Fruit fly (Drosophila melanogaster) whole organism, embryonic: ENCODE results near the gene HP1e.

Experiments used
- CG1024 ChIP-seq: fragments of 200-800 bp; sonication (Bioruptor generic); IDR thresholded peaks from 2 replicates; pipeline ENCODE4 v1.3.6; 2022; ENCODE audit warnings: missing biosample characterization, missing genetic modification characterization
- CG10543 ChIP-seq: fragments of 200-800 bp; sonication (Bioruptor generic); optimal IDR thresholded peaks from 3 replicates; lab custom pipeline; 2017; ENCODE audit warnings: missing biosample characterization, mild to moderate bottlenecking, missing genetic modification characterization, moderate library complexity
- CG11093 ChIP-seq: fragments of 200-800 bp; sonication (Bioruptor generic); IDR thresholded peaks from 3 replicates; pipeline ENCODE4 v1.3.6; 2022; ENCODE audit warnings: missing biosample characterization, missing genetic modification characterization
- CG12219 ChIP-seq: fragments of 200-800 bp; sonication (Bioruptor generic); optimal IDR thresholded peaks from 3 replicates; lab custom pipeline; 2018; ENCODE audit warnings: missing biosample characterization, mild to moderate bottlenecking, missing genetic modification characterization
- CG13123 ChIP-seq: fragments of 200-800 bp; sonication (Bioruptor generic); optimal IDR thresholded peaks from 2 replicates; lab custom pipeline; 2016; ENCODE audit warnings: missing biosample characterization, missing genetic modification characterization
- CG14050 ChIP-seq: fragments of 200-800 bp; sonication (Bioruptor generic); IDR thresholded peaks from 3 replicates; pipeline ENCODE4 v1.3.6; 2022; ENCODE audit warnings: missing biosample characterization, missing genetic modification characterization
- CG15011 ChIP-seq: fragments of 200-800 bp; sonication (Bioruptor generic); optimal IDR thresholded peaks from 3 replicates; lab custom pipeline; 2018; ENCODE audit warnings: missing biosample characterization, mild to moderate bottlenecking, missing genetic modification characterization
- CG15479 ChIP-seq: fragments of 200-800 bp; sonication (Bioruptor generic); optimal IDR thresholded peaks from 3 replicates; lab custom pipeline; 2019; ENCODE audit warnings: missing biosample characterization, mild to moderate bottlenecking, missing genetic modification characterization, moderate library complexity
- CG17829 ChIP-seq: fragments of 200-800 bp; optimal IDR thresholded peaks from 2 replicates; lab custom pipeline; 2019; ENCODE audit warnings: missing biosample characterization, mild to moderate bottlenecking, missing genetic modification characterization, moderate library complexity
- CG2116 ChIP-seq: fragments of 200-800 bp; sonication (Bioruptor generic); optimal IDR thresholded peaks from 3 replicates; lab custom pipeline; 2018; ENCODE audit warnings: missing biosample characterization, mild to moderate bottlenecking, missing genetic modification characterization
- CG30431 ChIP-seq: fragments of 200-800 bp; sonication (Bioruptor generic); optimal IDR thresholded peaks from 2 replicates; lab custom pipeline; 2017; ENCODE audit warnings: missing biosample characterization, missing genetic modification characterization
- CG32767 ChIP-seq: fragments of 200-800 bp; sonication (Bioruptor generic); IDR thresholded peaks from 2 replicates; pipeline ENCODE4 v1.3.6; 2022; ENCODE audit warnings: missing biosample characterization, missing genetic modification characterization
- CG34224 ChIP-seq: fragments of 200-800 bp; sonication (Bioruptor generic); IDR thresholded peaks from 3 replicates; pipeline ENCODE4 v1.3.6; 2022; ENCODE audit warnings: missing biosample characterization, missing genetic modification characterization; ENCODE audit not compliant: partially characterized antibody
- CG4328 ChIP-seq: fragments of 200-800 bp; sonication (Bioruptor generic); optimal IDR thresholded peaks from 3 replicates; lab custom pipeline; 2017; ENCODE audit warnings: missing biosample characterization, missing genetic modification reagents, missing genetic modification characterization
- CG5245 ChIP-seq: fragments of 200-800 bp; sonication (Bioruptor generic); optimal IDR thresholded peaks from 3 replicates; lab custom pipeline; 2016; ENCODE audit warnings: missing biosample characterization, missing genetic modification characterization
- CG6689 ChIP-seq: fragments of 200-800 bp; sonication (Bioruptor generic); IDR thresholded peaks from 2 replicates; pipeline ENCODE4 v1.3.6; 2022; ENCODE audit warnings: missing biosample characterization, missing genetic modification characterization
- CG8478 ChIP-seq: fragments of >200 bp; optimal IDR thresholded peaks from 2 replicates; lab custom pipeline; 2018
- CG9215 ChIP-seq: fragments of 200-800 bp; sonication (Bioruptor generic); IDR thresholded peaks from 2 replicates; pipeline ENCODE4 v1.3.6; 2022; ENCODE audit warnings: missing biosample characterization, missing genetic modification characterization
- CG9437 ChIP-seq: fragments of 200-800 bp; sonication (Bioruptor generic); optimal IDR thresholded peaks from 2 replicates; lab custom pipeline; 2018; ENCODE audit warnings: missing biosample characterization, mild to moderate bottlenecking, missing genetic modification characterization
- CG9817 ChIP-seq: fragments of 200-800 bp; sonication (Bioruptor generic); optimal IDR thresholded peaks from 2 replicates; lab custom pipeline; 2018; ENCODE audit warnings: missing biosample characterization, mild to moderate bottlenecking, missing genetic modification characterization, moderate library complexity
- CG9932 ChIP-seq: fragments of 200-800 bp; sonication (Bioruptor generic); IDR thresholded peaks from 2 replicates; pipeline ENCODE4 v1.3.6; 2022; ENCODE audit warnings: missing biosample characterization, missing genetic modification characterization
- CoRest ChIP-seq: fragments of 200-800 bp; sonication (Bioruptor generic); optimal IDR thresholded peaks from 3 replicates; lab custom pipeline; 2018; ENCODE audit warnings: missing biosample characterization, mild to moderate bottlenecking, missing genetic modification characterization, moderate library complexity
- D19B ChIP-seq: fragments of 200-800 bp; sonication (Bioruptor generic); optimal IDR thresholded peaks from 2 replicates; lab custom pipeline; 2017; ENCODE audit warnings: missing biosample characterization, mild to moderate bottlenecking, missing genetic modification characterization
- Dref ChIP-seq: fragments of 200-800 bp; sonication (Bioruptor generic); IDR thresholded peaks from 2 replicates; pipeline ENCODE4 v1.3.6; 2022; ENCODE audit warnings: missing biosample characterization, missing genetic modification characterization
- GATAe ChIP-seq: fragments of 200-800 bp; sonication (Bioruptor generic); conservative IDR thresholded peaks from 2 replicates; pipeline ENCODE4 v1.3.6; 2022; ENCODE audit warnings: missing biosample characterization, missing genetic modification characterization
- Hand ChIP-seq: fragments of 200-800 bp; sonication (Bioruptor generic); optimal IDR thresholded peaks from 2 replicates; lab custom pipeline; 2017; ENCODE audit warnings: mild to moderate bottlenecking, missing biosample characterization, missing genetic modification reagents, missing genetic modification characterization
- Lpt ChIP-seq: fragments of >200 bp; optimal IDR thresholded peaks from 2 replicates; lab custom pipeline; 2018; ENCODE audit warnings: missing biosample characterization, missing genetic modification characterization
- Nf-YB ChIP-seq: fragments of 200-800 bp; sonication (Bioruptor generic); optimal IDR thresholded peaks from 3 replicates; lab custom pipeline; 2019; ENCODE audit warnings: missing biosample characterization, mild to moderate bottlenecking, missing genetic modification characterization, moderate library complexity
- Stat92E ChIP-seq, 3 experiments: fragments of >200 bp in 2 of 3; fragments of 200-800 bp in 1 of 3; sonication (Bioruptor generic) in 1 of 3; optimal IDR thresholded peaks; 2 replicates each; lab custom pipeline; 2017 to 2019; ENCODE audit warnings: missing biosample characterization in 3 of 3, missing genetic modification characterization in 3 of 3, mild to moderate bottlenecking in 1 of 3, moderate library complexity in 1 of 3
- amos ChIP-seq: fragments of 200-800 bp; sonication (Bioruptor generic); IDR thresholded peaks from 2 replicates; pipeline ENCODE4 v1.3.6; 2022; ENCODE audit warnings: missing biosample characterization, missing genetic modification characterization; ENCODE audit not compliant: partially characterized antibody
- bowl ChIP-seq: fragments of 200-800 bp; sonication (Bioruptor generic); IDR thresholded peaks from 2 replicates; pipeline ENCODE4 v1.3.6; 2022; ENCODE audit warnings: missing biosample characterization, missing genetic modification characterization
- bsh ChIP-seq, 2 experiments: fragments of 200-800 bp; sonication (Bioruptor generic); optimal IDR thresholded peaks; 2 replicates each; lab custom pipeline; 2017 to 2018; ENCODE audit warnings: mild to moderate bottlenecking in 2 of 2, missing biosample characterization in 2 of 2, missing genetic modification characterization in 2 of 2, moderate library complexity in 1 of 2
- dmrt11E ChIP-seq: fragments of 200-800 bp; sonication (Bioruptor generic); optimal IDR thresholded peaks from 3 replicates; lab custom pipeline; 2018; ENCODE audit warnings: missing biosample characterization, mild to moderate bottlenecking, missing genetic modification characterization, moderate library complexity
- gfzf ChIP-seq: fragments of 200-800 bp; sonication (Bioruptor generic); optimal IDR thresholded peaks from 2 replicates; lab custom pipeline; 2016; ENCODE audit warnings: missing biosample characterization, mild to moderate bottlenecking, missing genetic modification characterization, moderate library complexity
- gro ChIP-seq: fragments of 200-800 bp; sonication (Bioruptor generic); optimal IDR thresholded peaks from 2 replicates; lab custom pipeline; 2016; ENCODE audit warnings: missing biosample characterization, missing genetic modification characterization
- hth ChIP-seq: fragments of >200 bp; optimal IDR thresholded peaks from 2 replicates; lab custom pipeline; 2017; ENCODE audit warnings: inconsistent platforms
- jigr1 ChIP-seq: fragments of 200-800 bp; sonication (Bioruptor generic); IDR thresholded peaks from 3 replicates; pipeline ENCODE4 v1.3.6; 2022; ENCODE audit warnings: missing biosample characterization, missing genetic modification characterization
- klu ChIP-seq: fragments of 200-800 bp; sonication (Bioruptor generic); IDR thresholded peaks from 2 replicates; pipeline ENCODE4 v1.3.6; 2022; ENCODE audit warnings: missing biosample characterization, missing genetic modification characterization
- lilli ChIP-seq: fragments of 200-800 bp; sonication (Bioruptor generic); optimal IDR thresholded peaks from 3 replicates; lab custom pipeline; 2016; ENCODE audit warnings: missing biosample characterization, missing genetic modification characterization
- mld ChIP-seq: fragments of 200-800 bp; sonication (Bioruptor generic); IDR thresholded peaks from 3 replicates; pipeline ENCODE4 v1.3.6; 2022; ENCODE audit warnings: missing biosample characterization, missing genetic modification characterization; ENCODE audit not compliant: partially characterized antibody
- nerfin-2 ChIP-seq: fragments of 200-800 bp; sonication (Bioruptor generic); IDR thresholded peaks from 2 replicates; pipeline ENCODE4 v1.3.6; 2022; ENCODE audit warnings: missing biosample characterization, missing genetic modification characterization; ENCODE audit not compliant: partially characterized antibody
- sc ChIP-seq, 3 experiments: fragments of >200 bp in 2 of 3; fragments of 200-800 bp in 1 of 3; sonication (Bioruptor generic) in 1 of 3; optimal IDR thresholded peaks; 2 replicates in 2 of 3; 3 replicates in 1 of 3; lab custom pipeline; 2017; ENCODE audit warnings: mild to moderate bottlenecking in 1 of 3, missing biosample characterization in 1 of 3, missing genetic modification characterization in 1 of 3, missing genetic modification reagents in 1 of 3
- sd ChIP-seq: fragments of 200-800 bp; sonication (Bioruptor generic); optimal IDR thresholded peaks from 3 replicates; lab custom pipeline; 2018; ENCODE audit warnings: missing biosample characterization, mild to moderate bottlenecking, missing genetic modification characterization, moderate library complexity
- sisA ChIP-seq: fragments of 200-800 bp; sonication (Bioruptor generic); IDR thresholded peaks from 2 replicates; pipeline ENCODE4 v1.3.6; 2022; ENCODE audit warnings: missing biosample characterization, missing genetic modification characterization
- stwl ChIP-seq: fragments of 200-800 bp; sonication (Bioruptor generic); optimal IDR thresholded peaks from 3 replicates; lab custom pipeline; 2018; ENCODE audit warnings: missing biosample characterization, mild to moderate bottlenecking, missing genetic modification characterization, moderate library complexity
- trh ChIP-seq: fragments of 200-800 bp; sonication (Bioruptor generic); optimal IDR thresholded peaks from 2 replicates; lab custom pipeline; 2016; ENCODE audit warnings: missing biosample characterization, missing genetic modification characterization
- vfl ChIP-seq: fragments of 200-800 bp; sonication (Bioruptor generic); optimal IDR thresholded peaks from 2 replicates; lab custom pipeline; 2016; ENCODE audit warnings: missing biosample characterization, missing genetic modification characterization
- wdn ChIP-seq: fragments of 200-800 bp; sonication (Bioruptor generic); IDR thresholded peaks from 2 replicates; pipeline ENCODE4 v1.3.6; 2022; ENCODE audit warnings: missing biosample characterization, missing genetic modification characterization
- wor ChIP-seq: fragments of 200-800 bp; sonication (Bioruptor generic); IDR thresholded peaks from 2 replicates; pipeline ENCODE4 v1.3.6; 2022; ENCODE audit warnings: missing biosample characterization, missing genetic modification characterization

Gene HP1e

dm6 chr3R:9342248-9342882 is 20.8 kb downstream of the HP1e start (continued):
- TF ChIP-seq CG9817 (no peak), gro (GFP tag; lab: Kevin White, UChicago) (no peak), GATAe (no peak), CG8478 (lab: Kevin White, UChicago) (no peak), CoRest (tag; lab: Kevin White, UChicago) (peak; percentile 26), CG12219 (peak; percentile 50), amos (no peak), wdn (GFP tag; lab: Robert Waterston, UW) (no peak), CG9215 (GFP tag; lab: Robert Waterston, UW) (no peak), CG6689 (GFP tag; lab: Robert Waterston, UW) (no peak), CG34224 (GFP tag; lab: Robert Waterston, UW) (no peak), CG30431 (no peak), Lpt (GFP tag; lab: Kevin White, UChicago) (no peak), bsh (GFP tag; optimal IDR thresholded peaks at IDR 0.05; lab: Kevin White, UChicago) (peak; percentile 32 to 50)

- TF ChIP-seq CG15011 (GFP tag; lab: Kevin White, UChicago) (no peak), D19B (GFP tag; lab: Kevin White, UChicago) (no peak), dmrt11E (tag; lab: Kevin White, UChicago) (no peak), CG2116 (GFP tag; lab: Kevin White, UChicago) (no peak), CoRest (tag; lab: Kevin White, UChicago) (no peak), mld (GFP tag; lab: Robert Waterston, UW) (no peak), CG32767 (GFP tag; lab: Robert Waterston, UW) (no peak), CG9932 (GFP tag; lab: Robert Waterston, UW) (no peak), klu (GFP tag; lab: Robert Waterston, UW) (no peak), CG10543 (GFP tag; lab: Kevin White, UChicago) (no peak), hth (lab: Kevin White, UChicago) (no peak), jigr1 (GFP tag; lab: Robert Waterston, UW) (no peak), gfzf (GFP tag; lab: Kevin White, UChicago) (no peak), Hand (GFP tag; lab: Kevin White, UChicago) (no peak), CG5245 (GFP tag; lab: Kevin White, UChicago) (no peak), nerfin-2 (no peak), CG4328 (GFP tag; lab: Kevin White, UChicago) (no peak), sd (no peak), wor (GFP tag; lab: Robert Waterston, UW) (no peak), CG13123 (no peak), sc (optimal IDR thresholded peaks at IDR 0.05; lab: Kevin White, UChicago) (no peak), sc (GFP tag; optimal IDR thresholded peaks at IDR 0.05; lab: Kevin White, UChicago) (no peak), CG9437 (GFP tag; lab: Kevin White, UChicago) (no peak), bowl (no peak), vfl (GFP tag; lab: Kevin White, UChicago) (no peak), trh (GFP tag; lab: Kevin White, UChicago) (no peak), CG1024 (no peak), lilli (GFP tag; lab: Kevin White, UChicago) (no peak), CG15479 (GFP tag; lab: Kevin White, UChicago) (peak; percentile 39), sisA (GFP tag; lab: Robert Waterston, UW) (no peak), Stat92E (GFP tag; optimal IDR thresholded peaks at IDR 0.05; lab: Kevin White, UChicago) (no peak), CG11093 (GFP tag; lab: Robert Waterston, UW) (no peak), Dref (GFP tag; lab: Robert Waterston, UW) (no peak), CG14050 (GFP tag; lab: Robert Waterston, UW) (no peak), Nf-YB (GFP tag; lab: Kevin White, UChicago) (no peak), stwl (tag; lab: Kevin White, UChicago) (no peak), CG17829 (tag; lab: Kevin White, UChicago) (no peak)
These were observed 21.5 kb downstream of the HP1e start for dm6 chr3R:9343022-9343587.
